Fruit fly (Drosophila melanogaster) whole organism, embryonic: ENCODE results near the gene Lst8.

Source experiments
- ATbp ChIP-seq: fragments of 200-800 bp; sonication (Bioruptor generic); optimal IDR thresholded peaks from 2 replicates; lab custom pipeline; 2017; ENCODE audit warnings: missing biosample characterization, mild to moderate bottlenecking, missing genetic modification characterization, missing genetic modification reagents
- Ada2b ChIP-seq: fragments of 200-800 bp; sonication (Bioruptor generic); IDR thresholded peaks from 2 replicates; pipeline ENCODE4 v1.3.6; 2022; ENCODE audit warnings: missing biosample characterization, missing genetic modification characterization
- CG10462 ChIP-seq: fragments of 200-800 bp; sonication (Bioruptor generic); optimal IDR thresholded peaks from 2 replicates; lab custom pipeline; 2016; ENCODE audit warnings: missing biosample characterization, missing genetic modification characterization
- CG11398 ChIP-seq: fragments of 200-800 bp; sonication (Bioruptor generic); optimal IDR thresholded peaks from 2 replicates; lab custom pipeline; 2016; ENCODE audit warnings: missing biosample characterization, missing genetic modification characterization
- CG13424 ChIP-seq: fragments of 200-800 bp; sonication (Bioruptor generic); optimal IDR thresholded peaks from 2 replicates; lab custom pipeline; 2019; ENCODE audit warnings: missing biosample characterization, mild to moderate bottlenecking, missing genetic modification characterization, moderate library complexity
- CG13624 ChIP-seq: fragments of 200-800 bp; sonication (Bioruptor generic); optimal IDR thresholded peaks from 2 replicates; lab custom pipeline; 2016; ENCODE audit warnings: missing biosample characterization, missing genetic modification characterization
- CG13775 ChIP-seq: fragments of 200-800 bp; sonication (Bioruptor generic); optimal IDR thresholded peaks from 3 replicates; lab custom pipeline; 2017; ENCODE audit warnings: missing biosample characterization, mild to moderate bottlenecking, missing genetic modification characterization
- CG14860 ChIP-seq: fragments of 200-800 bp; sonication (Bioruptor generic); IDR thresholded peaks from 3 replicates; pipeline ENCODE4 v1.3.6; 2022; ENCODE audit warnings: missing biosample characterization, missing genetic modification characterization; ENCODE audit not compliant: partially characterized antibody
- CG14965 ChIP-seq: fragments of 200-800 bp; sonication (Bioruptor generic); optimal IDR thresholded peaks from 2 replicates; lab custom pipeline; 2016; ENCODE audit warnings: missing biosample characterization, missing genetic modification characterization, borderline replicate concordance
- CG15073 ChIP-seq: fragments of 200-800 bp; sonication (Bioruptor generic); optimal IDR thresholded peaks from 2 replicates; lab custom pipeline; 2016; ENCODE audit warnings: missing biosample characterization, missing genetic modification characterization
- CG15479 ChIP-seq: fragments of 200-800 bp; sonication (Bioruptor generic); optimal IDR thresholded peaks from 3 replicates; lab custom pipeline; 2019; ENCODE audit warnings: missing biosample characterization, mild to moderate bottlenecking, missing genetic modification characterization, moderate library complexity
- CG15696 ChIP-seq: fragments of 200-800 bp; sonication (Bioruptor generic); optimal IDR thresholded peaks from 2 replicates; lab custom pipeline; 2019; ENCODE audit warnings: missing biosample characterization, mild to moderate bottlenecking, missing genetic modification characterization, moderate library complexity
- CG17912 ChIP-seq: fragments of 200-800 bp; sonication (Bioruptor generic); optimal IDR thresholded peaks from 2 replicates; lab custom pipeline; 2018; ENCODE audit warnings: missing biosample characterization, mild to moderate bottlenecking, missing genetic modification characterization
- CG1792 ChIP-seq: fragments of 200-800 bp; sonication (Bioruptor generic); optimal IDR thresholded peaks from 2 replicates; lab custom pipeline; 2016; ENCODE audit warnings: missing biosample characterization, missing genetic modification characterization
- CG2129 ChIP-seq: fragments of 200-800 bp; sonication (Bioruptor generic); IDR thresholded peaks from 2 replicates; pipeline ENCODE4 v1.3.6; 2022; ENCODE audit warnings: missing biosample characterization, missing genetic modification characterization; ENCODE audit not compliant: partially characterized antibody
- CG30431 ChIP-seq: fragments of 200-800 bp; sonication (Bioruptor generic); optimal IDR thresholded peaks from 2 replicates; lab custom pipeline; 2017; ENCODE audit warnings: missing biosample characterization, missing genetic modification characterization
- CG4424 ChIP-seq: fragments of 200-800 bp; sonication (Bioruptor generic); optimal IDR thresholded peaks from 3 replicates; lab custom pipeline; 2016; ENCODE audit warnings: missing biosample characterization, missing genetic modification characterization
- CG6254 ChIP-seq: fragments of 200-800 bp; sonication (Bioruptor generic); optimal IDR thresholded peaks from 3 replicates; lab custom pipeline; 2017; ENCODE audit warnings: mild to moderate bottlenecking, missing biosample characterization, missing genetic modification reagents, missing genetic modification characterization
- CG6765 ChIP-seq: fragments of 200-800 bp; sonication (Bioruptor generic); optimal IDR thresholded peaks from 3 replicates; lab custom pipeline; 2017; ENCODE audit warnings: missing biosample characterization, mild to moderate bottlenecking, missing genetic modification characterization
- CG7357 ChIP-seq: fragments of 200-800 bp; sonication (Bioruptor generic); IDR thresholded peaks from 3 replicates; pipeline ENCODE4 v1.3.6; 2022; ENCODE audit warnings: missing biosample characterization, missing genetic modification characterization
- CG7963 ChIP-seq: fragments of 200-800 bp; sonication (Bioruptor generic); IDR thresholded peaks from 3 replicates; pipeline ENCODE4 v1.3.6; 2022; ENCODE audit warnings: missing biosample characterization, missing genetic modification characterization; ENCODE audit not compliant: partially characterized antibody
- Dref ChIP-seq: fragments of 200-800 bp; sonication (Bioruptor generic); IDR thresholded peaks from 2 replicates; pipeline ENCODE4 v1.3.6; 2022; ENCODE audit warnings: missing biosample characterization, missing genetic modification characterization
- HLH54F ChIP-seq: fragments of 200-800 bp; sonication (Bioruptor generic); optimal IDR thresholded peaks from 3 replicates; lab custom pipeline; 2016; ENCODE audit warnings: missing biosample characterization, missing genetic modification characterization
- Hand ChIP-seq: fragments of 200-800 bp; sonication (Bioruptor generic); optimal IDR thresholded peaks from 2 replicates; lab custom pipeline; 2017; ENCODE audit warnings: mild to moderate bottlenecking, missing biosample characterization, missing genetic modification reagents, missing genetic modification characterization
- HmgZ ChIP-seq: fragments of 200-800 bp; sonication (Bioruptor generic); optimal IDR thresholded peaks from 2 replicates; lab custom pipeline; 2018; ENCODE audit warnings: missing biosample characterization, mild to moderate bottlenecking, missing genetic modification characterization
- Jarid2 ChIP-seq: fragments of 200-800 bp; sonication (Bioruptor generic); optimal IDR thresholded peaks from 3 replicates; lab custom pipeline; 2017; ENCODE audit warnings: mild to moderate bottlenecking, missing biosample characterization, missing genetic modification reagents, missing genetic modification characterization
- MBD-R2 ChIP-seq: fragments of 200-800 bp; sonication (Bioruptor generic); IDR thresholded peaks from 2 replicates; pipeline ENCODE4 v1.3.6; 2022; ENCODE audit warnings: missing biosample characterization, missing genetic modification characterization
- Meics ChIP-seq: fragments of 200-800 bp; sonication (Bioruptor generic); optimal IDR thresholded peaks from 2 replicates; lab custom pipeline; 2017; ENCODE audit warnings: missing biosample characterization, mild to moderate bottlenecking, missing genetic modification characterization
- Myb ChIP-seq: fragments of 200-800 bp; sonication (Bioruptor generic); optimal IDR thresholded peaks from 2 replicates; lab custom pipeline; 2016; ENCODE audit warnings: missing biosample characterization, missing genetic modification characterization
- NC2β ChIP-seq: fragments of 200-800 bp; sonication (Bioruptor generic); optimal IDR thresholded peaks from 2 replicates; lab custom pipeline; 2016; ENCODE audit warnings: missing biosample characterization, missing genetic modification characterization
- PHDP ChIP-seq: fragments of 200-800 bp; sonication (Bioruptor generic); optimal IDR thresholded peaks from 3 replicates; lab custom pipeline; 2018; ENCODE audit warnings: missing biosample characterization, mild to moderate bottlenecking, missing genetic modification characterization, moderate library complexity
- Sox100B ChIP-seq: fragments of 200-800 bp; sonication (Bioruptor generic); optimal IDR thresholded peaks from 3 replicates; lab custom pipeline; 2018; ENCODE audit warnings: missing biosample characterization, mild to moderate bottlenecking, missing genetic modification characterization
- Sry-δ ChIP-seq: fragments of 200-800 bp; sonication (Bioruptor generic); optimal IDR thresholded peaks from 2 replicates; lab custom pipeline; 2016; ENCODE audit warnings: missing biosample characterization, missing genetic modification characterization
- Xrp1 ChIP-seq: fragments of 200-800 bp; sonication (Bioruptor generic); IDR thresholded peaks from 2 replicates; pipeline ENCODE4 v1.3.6; 2022; ENCODE audit warnings: missing biosample characterization, missing genetic modification characterization
- ara ChIP-seq: fragments of 200-800 bp; sonication (Bioruptor generic); IDR thresholded peaks from 2 replicates; pipeline ENCODE4 v1.3.6; 2022; ENCODE audit warnings: missing biosample characterization, missing genetic modification characterization
- bab2 ChIP-seq: fragments of 200-800 bp; sonication (Bioruptor generic); optimal IDR thresholded peaks from 2 replicates; lab custom pipeline; 2016; ENCODE audit warnings: missing biosample characterization, missing genetic modification characterization
- bbx ChIP-seq: fragments of 200-800 bp; sonication (Bioruptor generic); IDR thresholded peaks from 2 replicates; pipeline ENCODE4 v1.3.6; 2022; ENCODE audit warnings: missing biosample characterization, missing genetic modification characterization; ENCODE audit not compliant: partially characterized antibody
- chm ChIP-seq: fragments of 200-800 bp; sonication (Bioruptor generic); IDR thresholded peaks from 2 replicates; pipeline ENCODE4 v1.3.6; 2022; ENCODE audit warnings: missing biosample characterization, missing genetic modification characterization
- dati ChIP-seq: fragments of 200-800 bp; sonication (Bioruptor generic); IDR thresholded peaks from 2 replicates; pipeline ENCODE4 v1.3.6; 2022; ENCODE audit warnings: missing biosample characterization, missing genetic modification characterization
- dimm ChIP-seq: fragments of 200-800 bp; sonication (Bioruptor generic); IDR thresholded peaks from 2 replicates; pipeline ENCODE4 v1.3.6; 2022; ENCODE audit warnings: missing biosample characterization, missing genetic modification characterization
- esg ChIP-seq: fragments of 200-800 bp; sonication (Bioruptor generic); conservative IDR thresholded peaks from 2 replicates; pipeline ENCODE4 v1.3.6; 2022; ENCODE audit warnings: missing biosample characterization, missing genetic modification characterization
- fd96Cb ChIP-seq: fragments of 200-800 bp; sonication (Bioruptor generic); optimal IDR thresholded peaks from 2 replicates; lab custom pipeline; 2018; ENCODE audit warnings: missing biosample characterization, mild to moderate bottlenecking, missing genetic modification characterization, moderate library complexity
- ftz-f1 ChIP-seq: fragments of 200-800 bp; sonication (Bioruptor generic); optimal IDR thresholded peaks from 2 replicates; lab custom pipeline; 2016; ENCODE audit warnings: missing biosample characterization, missing genetic modification characterization
- jing ChIP-seq: fragments of 200-800 bp; sonication (Bioruptor generic); optimal IDR thresholded peaks from 2 replicates; lab custom pipeline; 2018; ENCODE audit warnings: missing biosample characterization, mild to moderate bottlenecking, missing genetic modification characterization
- ken ChIP-seq: fragments of 200-800 bp; sonication (Bioruptor generic); IDR thresholded peaks from 3 replicates; pipeline ENCODE4 v1.3.6; 2022; ENCODE audit warnings: missing biosample characterization, missing genetic modification characterization
- nerfin-1 ChIP-seq: fragments of 200-800 bp; sonication (Bioruptor generic); optimal IDR thresholded peaks from 3 replicates; lab custom pipeline; 2019; ENCODE audit warnings: missing biosample characterization, mild to moderate bottlenecking, missing genetic modification characterization, moderate library complexity
- peb ChIP-seq: fragments of 200-800 bp; sonication (Bioruptor generic); IDR thresholded peaks from 2 replicates; pipeline ENCODE4 v1.3.6; 2022; ENCODE audit warnings: missing biosample characterization, missing genetic modification characterization
- tin ChIP-seq: fragments of 200-800 bp; sonication (Bioruptor generic); optimal IDR thresholded peaks from 3 replicates; lab custom pipeline; 2016; ENCODE audit warnings: missing biosample characterization, missing genetic modification characterization
- usp ChIP-seq: fragments of >200 bp; optimal IDR thresholded peaks from 2 replicates; lab custom pipeline; 2017; ENCODE audit warnings: missing biosample characterization, missing genetic modification characterization
- yki ChIP-seq: fragments of >200 bp; optimal IDR thresholded peaks from 3 replicates; lab custom pipeline; 2018

Lst8 gene

dm6 chrX:9579918-9580521, 25.7 kb downstream of the Lst8 start, which contains the start of gene LPCAT (continued):
- TF ChIP-seq tin (GFP tag; lab: Kevin White, UChicago) (peak; percentile 83), HmgZ (peak; percentile 69), jing (GFP tag; lab: Kevin White, UChicago) (no peak), ken (GFP tag; lab: Robert Waterston, UW) (peak; percentile 90), Xrp1 (GFP tag; lab: Robert Waterston, UW) (peak; percentile 82), NC2β (GFP tag; lab: Kevin White, UChicago) (peak; percentile 29), CG13775 (GFP tag; lab: Kevin White, UChicago) (peak; percentile 54), Meics (peak; percentile 77), Ada2b (GFP tag; lab: Robert Waterston, UW) (peak; percentile 47; the same call in 1 of the 2 replicates), CG2129 (GFP tag; lab: Robert Waterston, UW) (peak; percentile 59; the same call in 1 of the 2 replicates), CG13424 (tag; lab: Kevin White, UChicago) (peak; percentile 69), CG15479 (GFP tag; lab: Kevin White, UChicago) (peak; percentile 35), Sox100B (GFP tag; lab: Kevin White, UChicago) (peak; percentile 51), CG11398 (GFP tag; lab: Kevin White, UChicago) (peak; percentile 9), ftz-f1 (GFP tag; lab: Kevin White, UChicago) (no peak), MBD-R2 (peak; percentile 59), CG15696 (tag; lab: Kevin White, UChicago) (peak; percentile 83), peb (GFP tag; lab: Robert Waterston, UW) (peak; percentile 62; the same call in 1 of the 2 replicates), CG6765 (GFP tag; lab: Kevin White, UChicago) (peak; percentile 46), CG17912 (peak; percentile 18), CG4424 (GFP tag; lab: Kevin White, UChicago) (peak; percentile 62), bab2 (GFP tag; lab: Kevin White, UChicago) (peak; percentile 80), Myb (GFP tag; lab: Kevin White, UChicago) (peak; percentile 86), CG6254 (GFP tag; lab: Kevin White, UChicago) (no peak), fd96Cb (tag; lab: Kevin White, UChicago) (peak; percentile 68), ara (GFP tag; lab: Robert Waterston, UW) (peak; percentile 77), esg (peak; percentile 71), Hand (GFP tag; lab: Kevin White, UChicago) (no peak), CG14965 (no peak), Sry-δ (GFP tag; lab: Kevin White, UChicago) (peak; percentile 80), HLH54F (peak; percentile 85), CG1792 (GFP tag; lab: Kevin White, UChicago) (peak; percentile 46), dimm (no peak), PHDP (peak; percentile 31), ATbp (GFP tag; lab: Kevin White, UChicago) (no peak), CG30431 (peak; percentile 37), usp (GFP tag; lab: Kevin White, UChicago) (no peak), CG7357 (GFP tag; lab: Robert Waterston, UW) (peak; percentile 69; the same call in 2 of the 3 replicates), yki (lab: Kevin White, UChicago) (no peak), CG15073 (no peak), bbx (GFP tag; lab: Robert Waterston, UW) (peak; percentile 58), chm (GFP tag; lab: Robert Waterston, UW) (peak; percentile 65), CG7963 (GFP tag; lab: Robert Waterston, UW) (no peak), Jarid2 (GFP tag; lab: Kevin White, UChicago) (peak; percentile 28), Dref (peak; percentile 53), CG14860 (GFP tag; lab: Robert Waterston, UW) (peak; percentile 49; the same call in 1 of the 3 replicates), CG13624 (GFP tag; lab: Kevin White, UChicago) (peak; percentile 85), dati (GFP tag; lab: Robert Waterston, UW) (no peak), CG10462 (GFP tag; lab: Kevin White, UChicago) (peak; percentile 35), nerfin-1 (tag; lab: Kevin White, UChicago) (peak; percentile 46)
